Worm (Caenorhabditis elegans) whole organism, L1 larva: Measurements from ENCODE around the gene pqn-80.
A peak's percentile ranks its signal among the peaks of the same experiment; 100 is the strongest.

ENCODE experiments used
- C34B4.2 ChIP-seq: sonication (generic microtip); optimal IDR thresholded peaks from 2 replicates; lab custom pipeline; 2017; ENCODE audit warnings: mild to moderate bottlenecking, missing genetic modification characterization, missing compliant biosample characterization
- F16B12.6 ChIP-seq: fragments of 150-350 bp; optimal IDR thresholded peaks from 2 replicates; lab custom pipeline; 2014; ENCODE audit warnings: missing biosample characterization, missing genetic modification characterization
- Y116A8C.19 ChIP-seq: sonication (generic microtip); optimal IDR thresholded peaks from 2 replicates; lab custom pipeline; 2016; ENCODE audit warnings: missing compliant biosample characterization, missing genetic modification characterization, borderline replicate concordance
- aha-1 ChIP-seq: fragments of 150-350 bp; optimal IDR thresholded peaks from 2 replicates; lab custom pipeline; 2014; ENCODE audit warnings: missing biosample characterization, missing genetic modification characterization
- aly-2 ChIP-seq: fragments of 150-350 bp; optimal IDR thresholded peaks from 2 replicates; lab custom pipeline; 2014; ENCODE audit warnings: missing biosample characterization, missing genetic modification characterization
- ceh-82 ChIP-seq, 3 experiments: fragments of 150-350 bp in 1 of 3; sonication (generic microtip) in 2 of 3; optimal IDR thresholded peaks; 2 replicates each; lab custom pipeline; 2014 to 2017; ENCODE audit warnings: missing biosample characterization in 3 of 3, missing genetic modification characterization in 3 of 3
- ceh-88 ChIP-seq: fragments of 200-800 bp; sonication (Bioruptor generic); IDR thresholded peaks from 2 replicates; pipeline ENCODE4 v1.3.6; 2022; ENCODE audit warnings: missing genetic modification characterization, missing compliant biosample characterization
- dpl-1 ChIP-seq, 3 experiments: fragments of 150-350 bp in 2 of 3; sonication (generic microtip) in 1 of 3; optimal IDR thresholded peaks; 2 replicates each; lab custom pipeline; 2014 to 2017; ENCODE audit warnings: missing biosample characterization in 3 of 3, missing genetic modification characterization in 3 of 3, missing genetic modification reagents in 3 of 3
- dsc-1 ChIP-seq: sonication (generic microtip); optimal IDR thresholded peaks from 2 replicates; lab custom pipeline; 2016; ENCODE audit warnings: mild to moderate bottlenecking, missing genetic modification characterization, missing compliant biosample characterization
- efl-1 ChIP-seq, 4 experiments: fragments of 150-350 bp; optimal IDR thresholded peaks in 3 of 4; peaks in 1 of 4; 1 replicate in 1 of 4; 2 replicates in 3 of 4; lab custom pipeline; 2014; ENCODE audit warnings: missing biosample characterization in 2 of 4, missing genetic modification characterization in 2 of 4, missing genetic modification reagents in 2 of 4
- egl-13 ChIP-seq: sonication (generic microtip); optimal IDR thresholded peaks from 2 replicates; lab custom pipeline; 2016; ENCODE audit warnings: missing genotype, missing genetic modification reagents, missing genetic modification characterization, missing compliant biosample characterization
- ets-5 ChIP-seq: fragments of 200-800 bp; sonication (Bioruptor generic); IDR thresholded peaks from 2 replicates; pipeline ENCODE4 v1.3.6; 2022; ENCODE audit warnings: missing genetic modification characterization, missing compliant biosample characterization
- fkh-4 ChIP-seq: sonication (generic microtip); optimal IDR thresholded peaks from 2 replicates; lab custom pipeline; 2016; ENCODE audit warnings: missing compliant biosample characterization, missing genetic modification characterization, borderline replicate concordance
- fkh-8 ChIP-seq: sonication (generic microtip); optimal IDR thresholded peaks from 2 replicates; lab custom pipeline; 2016; ENCODE audit warnings: mild to moderate bottlenecking, missing genetic modification characterization, missing compliant biosample characterization
- fos-1 ChIP-seq: fragments of 150-350 bp; optimal IDR thresholded peaks from 2 replicates; lab custom pipeline; 2014; ENCODE audit warnings: missing biosample characterization, missing genetic modification characterization
- irx-1 ChIP-seq: sonication (generic microtip); optimal IDR thresholded peaks from 2 replicates; lab custom pipeline; 2016; ENCODE audit warnings: missing genetic modification characterization, missing compliant biosample characterization
- jun-1 ChIP-seq: fragments of 150-350 bp; optimal IDR thresholded peaks from 2 replicates; lab custom pipeline; 2014; ENCODE audit warnings: missing biosample characterization, missing genetic modification reagents, missing genetic modification characterization
- lin-13 ChIP-seq: fragments of 150-350 bp; optimal IDR thresholded peaks from 2 replicates; lab custom pipeline; 2014; ENCODE audit warnings: missing biosample characterization, missing genetic modification reagents, missing genetic modification characterization
- lin-15B ChIP-seq: fragments of 150-350 bp; sonication (generic microtip); optimal IDR thresholded peaks from 3 replicates; lab custom pipeline; 2014; ENCODE audit warnings: missing biosample characterization, missing genetic modification characterization
- lin-35 ChIP-seq, 2 experiments: fragments of 150-350 bp; optimal IDR thresholded peaks; 2 replicates each; lab custom pipeline; 2014; ENCODE audit warnings: missing biosample characterization in 2 of 2, missing genetic modification characterization in 2 of 2, missing genetic modification reagents in 2 of 2
- lin-39 ChIP-seq: fragments of 150-350 bp; optimal IDR thresholded peaks from 2 replicates; lab custom pipeline; 2014; ENCODE audit warnings: missing biosample characterization, missing genetic modification reagents, missing genetic modification characterization
- lir-3 ChIP-seq: sonication (generic microtip); optimal IDR thresholded peaks from 2 replicates; lab custom pipeline; 2016; ENCODE audit warnings: mild to moderate bottlenecking, missing genetic modification characterization, moderate library complexity, missing compliant biosample characterization; ENCODE audit not compliant: poor library complexity
- lsy-2 ChIP-seq, 2 experiments: fragments of 150-350 bp; optimal IDR thresholded peaks; 2 replicates each; lab custom pipeline; 2014; ENCODE audit warnings: missing biosample characterization in 2 of 2, missing genetic modification characterization in 2 of 2
- mab-9 ChIP-seq: fragments of 200-800 bp; sonication (Bioruptor generic); IDR thresholded peaks from 2 replicates; pipeline ENCODE4 v1.3.6; 2022; ENCODE audit warnings: missing genetic modification reagents, missing genetic modification characterization, missing compliant biosample characterization
- mdl-1 ChIP-seq, 2 experiments: fragments of 150-350 bp; optimal IDR thresholded peaks; 2 replicates each; lab custom pipeline; 2014 to 2017; ENCODE audit warnings: missing biosample characterization in 2 of 2, missing genetic modification characterization in 2 of 2, inconsistent platforms in 1 of 2
- mef-2 ChIP-seq: fragments of 150-350 bp; optimal IDR thresholded peaks from 2 replicates; lab custom pipeline; 2014; ENCODE audit warnings: missing biosample characterization, missing genetic modification characterization
- nhr-12 ChIP-seq: sonication (generic microtip); optimal IDR thresholded peaks from 2 replicates; lab custom pipeline; 2017; ENCODE audit warnings: missing biosample characterization, missing genetic modification characterization
- nhr-19 ChIP-seq: fragments of 200-800 bp; sonication (Bioruptor generic); conservative IDR thresholded peaks from 2 replicates; pipeline ENCODE4 v1.3.6; 2022; ENCODE audit warnings: missing genetic modification characterization, missing compliant biosample characterization
- nhr-20 ChIP-seq: sonication (generic microtip); optimal IDR thresholded peaks from 2 replicates; lab custom pipeline; 2016; ENCODE audit warnings: mild to moderate bottlenecking, missing genetic modification characterization, missing compliant biosample characterization
- nhr-28 ChIP-seq: fragments of 150-350 bp; optimal IDR thresholded peaks from 2 replicates; lab custom pipeline; 2014; ENCODE audit warnings: missing biosample characterization, missing genetic modification characterization
- nhr-47 ChIP-seq: sonication (generic microtip); optimal IDR thresholded peaks from 2 replicates; lab custom pipeline; 2016; ENCODE audit warnings: mild to moderate bottlenecking, missing genetic modification characterization, moderate library complexity, missing compliant biosample characterization
- nhr-71 ChIP-seq: sonication (generic microtip); optimal IDR thresholded peaks from 2 replicates; lab custom pipeline; 2016; ENCODE audit warnings: mild to moderate bottlenecking, missing genetic modification characterization, moderate library complexity, missing compliant biosample characterization
- nhr-76 ChIP-seq: sonication (generic microtip); optimal IDR thresholded peaks from 2 replicates; lab custom pipeline; 2017; ENCODE audit warnings: missing biosample characterization, missing genetic modification characterization
- nhr-77 ChIP-seq: fragments of 150-350 bp; optimal IDR thresholded peaks from 2 replicates; lab custom pipeline; 2014; ENCODE audit warnings: missing biosample characterization, missing genetic modification characterization
- nhr-90 ChIP-seq: sonication (generic microtip); optimal IDR thresholded peaks from 2 replicates; lab custom pipeline; 2016; ENCODE audit warnings: mild to moderate bottlenecking, missing genetic modification characterization, missing compliant biosample characterization; ENCODE audit not compliant: poor library complexity
- pag-3 ChIP-seq: sonication (generic microtip); optimal IDR thresholded peaks from 2 replicates; lab custom pipeline; 2017; ENCODE audit warnings: missing genetic modification characterization, mild to moderate bottlenecking, missing compliant biosample characterization, antibody characterized with exemption, borderline replicate concordance; ENCODE audit not compliant: insufficient read depth
- pax-3 ChIP-seq: fragments of 200-800 bp; sonication (Bioruptor generic); optimal IDR thresholded peaks from 2 replicates; lab custom pipeline; 2018; ENCODE audit warnings: mild to moderate bottlenecking, missing genetic modification characterization, moderate library complexity, missing compliant biosample characterization
- skn-1 ChIP-seq: fragments of 150-350 bp; optimal IDR thresholded peaks from 2 replicates; lab custom pipeline; 2014; ENCODE audit warnings: missing biosample characterization, missing genetic modification characterization
- snpc-4 ChIP-seq: fragments of 150-350 bp; optimal IDR thresholded peaks from 2 replicates; lab custom pipeline; 2014; ENCODE audit warnings: missing biosample characterization, missing genetic modification characterization
- snu-23 ChIP-seq: sonication (generic microtip); optimal IDR thresholded peaks from 2 replicates; lab custom pipeline; 2016; ENCODE audit warnings: missing genetic modification characterization, missing compliant biosample characterization
- sox-4 ChIP-seq: sonication (generic microtip); optimal IDR thresholded peaks from 2 replicates; lab custom pipeline; 2016; ENCODE audit warnings: missing genetic modification characterization, missing compliant biosample characterization
- sup-37 ChIP-seq: fragments of 200-800 bp; sonication (Bioruptor generic); optimal IDR thresholded peaks from 2 replicates; lab custom pipeline; 2018; ENCODE audit warnings: mild to moderate bottlenecking, missing genetic modification characterization, missing compliant biosample characterization
- swsn-7 ChIP-seq: sonication (generic microtip); optimal IDR thresholded peaks from 2 replicates; lab custom pipeline; 2016; ENCODE audit warnings: missing genetic modification characterization, missing compliant biosample characterization
- tbx-2 ChIP-seq: sonication (generic microtip); optimal IDR thresholded peaks from 2 replicates; lab custom pipeline; 2016; ENCODE audit warnings: missing genetic modification characterization, missing compliant biosample characterization
- unc-130 ChIP-seq: fragments of 150-350 bp; optimal IDR thresholded peaks from 2 replicates; lab custom pipeline; 2017; ENCODE audit warnings: missing biosample characterization, missing genetic modification characterization, inconsistent platforms
- unc-86 ChIP-seq: sonication (generic microtip); optimal IDR thresholded peaks from 2 replicates; lab custom pipeline; 2016; ENCODE audit warnings: missing genetic modification characterization, missing compliant biosample characterization
- vab-15 ChIP-seq: sonication (generic microtip); optimal IDR thresholded peaks from 2 replicates; lab custom pipeline; 2017; ENCODE audit warnings: missing genotype, mild to moderate bottlenecking, missing genetic modification characterization, missing compliant biosample characterization
- xbp-1 ChIP-seq: sonication (generic microtip); optimal IDR thresholded peaks from 2 replicates; lab custom pipeline; 2016; ENCODE audit warnings: missing genetic modification characterization, missing compliant biosample characterization
- zip-4 ChIP-seq: fragments of 200-800 bp; sonication (Bioruptor generic); optimal IDR thresholded peaks from 2 replicates; lab custom pipeline; 2018; ENCODE audit warnings: mild to moderate bottlenecking, missing genetic modification characterization, moderate library complexity, missing compliant biosample characterization
- ztf-11 ChIP-seq, 2 experiments: sonication (generic microtip); optimal IDR thresholded peaks; 2 replicates each; lab custom pipeline; 2016 to 2017; ENCODE audit warnings: missing genetic modification characterization in 2 of 2, missing biosample characterization in 1 of 2, missing compliant biosample characterization in 1 of 2

The pqn-80 gene

ce11 chrIII:12625875-12626649 is at the start of gene pqn-80:
pqn-80 (plus strand) TSS chrIII:12626568.
- peak; percentile 71 for TF ChIP-seq dsc-1 (tag; lab: Kevin White, UChicago)
- no peak for TF ChIP-seq ztf-11 (tag; optimal IDR thresholded peaks at IDR 0.05; lab: Kevin White, UChicago)
- TF ChIP-seq snu-23 = peak; percentile 74
- TF ChIP-seq nhr-19 (GFP tag; lab: Robert Waterston, UW) = 0 out of 2 replicates have a peak, but pooled peaks have one; percentile 24
- TF ChIP-seq zip-4 (GFP tag; lab: Kevin White, UChicago) = no peak
- TF ChIP-seq tbx-2 (tag; lab: Kevin White, UChicago) = peak; percentile 62
- no peak for TF ChIP-seq snpc-4 (tag; lab: Kevin White, UChicago)
- TF ChIP-seq nhr-71 (tag; lab: Kevin White, UChicago) = peak; percentile 80
- TF ChIP-seq ceh-88 (GFP tag; lab: Robert Waterston, UW) = no peak
- peak; percentile 69 to 85 for TF ChIP-seq lsy-2 (tag; optimal IDR thresholded peaks at IDR 0.05; lab: Kevin White, UChicago)
- TF ChIP-seq pag-3 (tag; lab: Kevin White, UChicago) = no peak
- no peak for TF ChIP-seq vab-15 (tag; lab: Kevin White, UChicago)
- no peak for TF ChIP-seq nhr-28 (tag; lab: Kevin White, UChicago)
- TF ChIP-seq swsn-7 = peak; percentile 56
- TF ChIP-seq fkh-4 (tag; lab: Kevin White, UChicago) = peak; percentile 16
- TF ChIP-seq skn-1 = peak; percentile 36
- no peak for TF ChIP-seq aha-1 (tag; lab: Kevin White, UChicago)
- TF ChIP-seq efl-1 (optimal IDR thresholded peaks at IDR 0.05; lab: Kevin White, UChicago) = peak; percentile 96 to 97
- TF ChIP-seq efl-1 (GFP tag; optimal IDR thresholded peaks at IDR 0.05 in 1 of 2; lab: Kevin White, UChicago) = peak; percentile 95 to 100
- TF ChIP-seq unc-86 = peak; percentile 15
- no peak for TF ChIP-seq Y116A8C.19 (tag; lab: Kevin White, UChicago)
- peak; percentile 75 for TF ChIP-seq nhr-47
- no peak for TF ChIP-seq nhr-76
- peak; percentile 21 for TF ChIP-seq egl-13
- peak; percentile 32 for TF ChIP-seq lin-15B (tag; lab: Kevin White, UChicago)
- TF ChIP-seq lin-39 = peak; percentile 48
- peak; percentile 17 for TF ChIP-seq sox-4
- peak; percentile 52 for TF ChIP-seq nhr-90 (tag; lab: Kevin White, UChicago)
- TF ChIP-seq lin-13 (GFP tag; lab: Kevin White, UChicago) = peak; percentile 6
- peak; percentile 67 for TF ChIP-seq unc-130 (tag; lab: Kevin White, UChicago)
- no peak for TF ChIP-seq pax-3
- peak; percentile 1 for TF ChIP-seq nhr-77 (tag; lab: Kevin White, UChicago)
- TF ChIP-seq mdl-1 (tag; optimal IDR thresholded peaks at IDR 0.05; lab: Kevin White, UChicago) = no peak
- TF ChIP-seq F16B12.6 (tag; lab: Kevin White, UChicago) = peak; percentile 42
- TF ChIP-seq lin-35 (GFP tag; optimal IDR thresholded peaks at IDR 0.05; lab: Kevin White, UChicago) = peak; percentile 93 to 97
- TF ChIP-seq dpl-1 (GFP tag; optimal IDR thresholded peaks at IDR 0.05; lab: Kevin White, UChicago) = peak; percentile 93 to 96 (median 95)
- TF ChIP-seq nhr-12 (tag; lab: Kevin White, UChicago) = no peak
- peak; percentile 8 for TF ChIP-seq jun-1 (tag; lab: Kevin White, UChicago)
- TF ChIP-seq ceh-82 (tag; optimal IDR thresholded peaks at IDR 0.05; lab: Kevin White, UChicago) = peak; percentile 15 to 57 (median 26)
- peak; percentile 44 for TF ChIP-seq fkh-8
- TF ChIP-seq mef-2 (tag; lab: Kevin White, UChicago) = no peak
- no peak for TF ChIP-seq mab-9 (GFP tag; lab: Robert Waterston, UW)
- peak; percentile 22 for TF ChIP-seq fos-1 (tag; lab: Kevin White, UChicago)
- TF ChIP-seq aly-2 (tag; lab: Kevin White, UChicago) = peak; percentile 32
- no peak for TF ChIP-seq lir-3
- no peak for TF ChIP-seq C34B4.2 (tag; lab: Kevin White, UChicago)
- TF ChIP-seq nhr-20 = peak; percentile 64
- no peak for TF ChIP-seq ets-5 (GFP tag; lab: Robert Waterston, UW)
- peak; percentile 42 for TF ChIP-seq xbp-1 (tag; lab: Kevin White, UChicago)
- no peak for TF ChIP-seq sup-37 (GFP tag; lab: Kevin White, UChicago)
- TF ChIP-seq irx-1 (tag; lab: Kevin White, UChicago) = peak; percentile 18
